Worm (Caenorhabditis elegans) whole organism, early embryonic: ENCODE data around the gene ZK354.6.

Source experiments
- B0310.2 ChIP-seq: sonication (generic microtip); optimal IDR thresholded peaks from 2 replicates; lab custom pipeline; 2016; ENCODE audit warnings: mild to moderate bottlenecking, missing genetic modification characterization, missing compliant biosample characterization
- F13C5.2 ChIP-seq: sonication (generic microtip); optimal IDR thresholded peaks from 2 replicates; lab custom pipeline; 2017; ENCODE audit warnings: mild to moderate bottlenecking, missing genetic modification characterization, inconsistent platforms, missing compliant biosample characterization
- aly-1 ChIP-seq: sonication (generic microtip); optimal IDR thresholded peaks from 2 replicates; lab custom pipeline; 2016; ENCODE audit warnings: missing genetic modification characterization, missing compliant biosample characterization
- ama-1 ChIP-seq: fragments of 150-350 bp; optimal IDR thresholded peaks from 2 replicates; lab custom pipeline; 2014
- ceh-13 ChIP-seq: fragments of 200-800 bp; sonication (Bioruptor generic); optimal IDR thresholded peaks from 2 replicates; lab custom pipeline; 2018; ENCODE audit warnings: mild to moderate bottlenecking, missing genetic modification characterization, missing compliant biosample characterization
- ceh-36 ChIP-seq: sonication (generic microtip); optimal IDR thresholded peaks from 2 replicates; lab custom pipeline; 2016; ENCODE audit warnings: missing genetic modification characterization, inconsistent platforms, missing compliant biosample characterization
- ets-7 ChIP-seq: sonication (generic microtip); optimal IDR thresholded peaks from 2 replicates; lab custom pipeline; 2016; ENCODE audit warnings: missing genotype, missing genetic modification characterization, missing compliant biosample characterization
- flt-1 ChIP-seq: fragments of 200-800 bp; sonication (Bioruptor generic); IDR thresholded peaks from 2 replicates; pipeline ENCODE4 v1.3.6; 2022; ENCODE audit warnings: missing genetic modification characterization, missing compliant biosample characterization
- hmbx-1 ChIP-seq: sonication (generic microtip); optimal IDR thresholded peaks from 2 replicates; lab custom pipeline; 2016; ENCODE audit warnings: mild to moderate bottlenecking, missing genetic modification characterization, missing compliant biosample characterization
- hmg-4 ChIP-seq: fragments of 200-800 bp; sonication (Bioruptor generic); optimal IDR thresholded peaks from 2 replicates; lab custom pipeline; 2018; ENCODE audit warnings: mild to moderate bottlenecking, missing genetic modification characterization, missing compliant biosample characterization
- hnd-1 ChIP-seq: sonication (generic microtip); optimal IDR thresholded peaks from 2 replicates; lab custom pipeline; 2016; ENCODE audit warnings: missing genetic modification characterization, missing compliant biosample characterization
- pes-1 ChIP-seq: fragments of 200-800 bp; sonication (Bioruptor generic); IDR thresholded peaks from 2 replicates; pipeline ENCODE4 v1.3.6; 2022; ENCODE audit warnings: missing genetic modification reagents, missing genetic modification characterization, missing compliant biosample characterization
- scrt-1 ChIP-seq: fragments of 200-800 bp; sonication (Bioruptor generic); IDR thresholded peaks from 2 replicates; pipeline ENCODE4 v1.3.6; 2022; ENCODE audit warnings: missing genetic modification characterization, missing compliant biosample characterization
- sea-1 ChIP-seq: fragments of 200-800 bp; sonication (Bioruptor generic); conservative IDR thresholded peaks from 2 replicates; pipeline ENCODE4 v1.3.6; 2022; ENCODE audit warnings: missing genetic modification characterization, missing compliant biosample characterization
- tbx-11 ChIP-seq: fragments of 200-800 bp; sonication (Bioruptor generic); IDR thresholded peaks from 2 replicates; pipeline ENCODE4 v1.3.6; 2022; ENCODE audit warnings: missing genetic modification characterization, missing compliant biosample characterization
- tbx-37 ChIP-seq: fragments of 200-800 bp; sonication (Bioruptor generic); conservative IDR thresholded peaks from 2 replicates; pipeline ENCODE4 v1.3.6; 2022; ENCODE audit warnings: missing genetic modification reagents, missing genetic modification characterization, missing compliant biosample characterization
- tra-4 ChIP-seq: sonication (generic microtip); optimal IDR thresholded peaks from 2 replicates; lab custom pipeline; 2017; ENCODE audit warnings: missing genetic modification characterization, missing compliant biosample characterization

Gene ZK354.6

DNA sequence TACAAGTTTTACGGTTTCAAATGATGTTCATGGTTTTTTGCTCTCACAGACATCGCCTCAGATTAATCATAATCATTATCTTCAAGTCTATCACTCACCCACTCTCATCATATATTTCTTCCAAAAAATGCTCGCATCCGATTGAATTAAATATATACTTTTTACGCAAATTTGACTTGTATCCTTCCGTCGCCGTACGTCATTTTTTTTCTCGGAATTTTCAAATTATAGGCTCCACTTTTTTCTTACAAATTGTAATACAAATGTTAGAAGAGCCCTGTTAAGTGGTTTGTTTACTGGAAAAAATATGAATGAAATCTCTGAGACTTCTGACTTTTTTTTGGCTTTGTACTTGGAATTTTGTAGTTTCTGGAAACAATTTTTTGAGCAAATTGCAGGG lies 10.1 kb downstream of the ZK354.6 start:
- TF ChIP-seq tbx-37 (GFP tag; lab: Robert Waterston, UW) (no peak), aly-1 (tag; lab: Kevin White, UChicago) (no peak), pes-1 (no peak), hmg-4 (GFP tag; lab: Kevin White, UChicago) (no peak), ceh-36 (tag; lab: Kevin White, UChicago) (no peak), F13C5.2 (tag; lab: Kevin White, UChicago) (no peak), scrt-1 (GFP tag; lab: Robert Waterston, UW) (no peak), hmbx-1 (tag; lab: Kevin White, UChicago) (no peak), tbx-11 (GFP tag; lab: Robert Waterston, UW) (no peak), sea-1 (GFP tag; lab: Robert Waterston, UW) (no peak), B0310.2 (tag; lab: Kevin White, UChicago) (no peak), ama-1 (lab: Kevin White, UChicago) (no peak)

DNA sequence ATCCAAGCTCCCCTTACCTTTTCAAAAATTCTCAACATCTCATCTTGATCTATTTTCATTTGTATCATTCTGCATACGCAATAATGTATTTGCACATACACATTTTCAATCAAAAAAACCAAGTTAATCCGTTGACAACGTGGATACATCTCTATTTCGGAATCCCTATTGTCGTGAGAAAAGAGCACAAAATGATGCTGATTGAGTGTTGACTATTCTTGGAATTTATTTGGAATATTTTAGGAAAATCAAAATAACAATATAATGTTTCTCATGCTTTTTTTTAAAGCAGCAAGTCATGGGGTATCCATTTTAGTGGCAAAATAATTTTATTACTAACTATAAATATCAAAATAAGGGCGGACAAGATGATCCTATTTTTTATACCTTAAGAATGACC lies 15.9 kb downstream of the ZK354.6 start:
- TF ChIP-seq tra-4: no peak
- no peak for TF ChIP-seq ets-7 (tag; lab: Kevin White, UChicago)
- TF ChIP-seq B0310.2 (tag; lab: Kevin White, UChicago): no peak
- TF ChIP-seq ceh-36 (tag; lab: Kevin White, UChicago): no peak
- no peak for TF ChIP-seq hmbx-1 (tag; lab: Kevin White, UChicago)
- no peak for TF ChIP-seq flt-1 (GFP tag; lab: Robert Waterston, UW)

DNA sequence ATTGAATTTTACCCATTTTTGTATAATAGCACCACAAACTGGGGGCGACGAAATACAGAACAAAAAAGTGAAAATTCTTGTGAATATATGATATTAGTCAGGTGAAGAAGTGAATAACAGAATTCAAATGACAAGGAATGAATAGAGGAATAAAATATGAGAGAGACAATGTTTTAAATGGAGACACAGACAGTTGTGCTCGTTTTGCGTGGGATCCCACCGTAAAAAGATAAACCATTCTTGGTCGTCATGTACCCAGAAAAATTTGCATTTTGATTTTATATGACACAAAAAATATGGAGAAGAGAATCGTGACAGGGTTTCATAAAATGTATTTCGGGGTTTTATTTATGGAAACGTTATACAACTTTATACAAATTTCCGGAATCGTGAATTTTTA lies 19.6 kb downstream of the ZK354.6 start, which contains the start of gene F36H12.17:
Gene F36H12.17, minus strand, starts transcription at position 101 of the 400 bp plus-strand sequence.
- TF ChIP-seq ceh-13 (GFP tag; lab: Kevin White, UChicago): no peak
- no peak for TF ChIP-seq F13C5.2 (tag; lab: Kevin White, UChicago)
- no peak for TF ChIP-seq tbx-37 (GFP tag; lab: Robert Waterston, UW)
- TF ChIP-seq scrt-1 (GFP tag; lab: Robert Waterston, UW): no peak
- TF ChIP-seq tra-4: no peak
- no peak for TF ChIP-seq hnd-1 (tag; lab: Kevin White, UChicago)
- no peak for TF ChIP-seq hmbx-1 (tag; lab: Kevin White, UChicago)
- TF ChIP-seq ceh-36 (tag; lab: Kevin White, UChicago): no peak
- TF ChIP-seq ama-1 (lab: Kevin White, UChicago): no peak
- no peak for TF ChIP-seq pes-1

DNA sequence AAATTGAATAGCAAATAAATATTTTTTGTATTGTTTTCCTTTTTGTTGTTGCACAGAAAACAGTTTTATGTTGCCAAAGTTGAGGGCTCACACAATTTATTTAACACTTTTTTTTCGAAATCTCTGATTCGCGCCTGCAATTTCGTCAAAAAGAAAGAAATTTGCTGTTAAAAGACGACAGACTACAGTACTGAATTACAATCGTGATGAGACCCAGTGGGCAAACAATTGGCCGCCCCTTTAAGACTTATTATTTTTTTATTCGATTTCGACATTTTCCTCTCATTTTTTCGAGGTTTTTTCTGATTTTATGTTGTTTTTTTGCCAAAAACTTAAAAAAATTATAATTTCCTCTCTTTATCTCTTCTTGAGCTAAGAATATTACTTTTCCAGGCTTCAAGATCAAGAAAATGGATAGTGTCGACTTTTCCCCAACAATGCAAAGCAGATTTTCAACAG lies 23.2 kb downstream of the ZK354.6 start, which contains the start of gene slfl-4:
Gene slfl-4, plus strand, starts transcription at position 409 of the 459 bp plus-strand sequence.
- TF ChIP-seq flt-1 (GFP tag; lab: Robert Waterston, UW) (no peak), hmbx-1 (tag; lab: Kevin White, UChicago) (no peak), tbx-11 (GFP tag; lab: Robert Waterston, UW) (no peak), ceh-36 (tag; lab: Kevin White, UChicago) (no peak), tra-4 (no peak), ceh-13 (GFP tag; lab: Kevin White, UChicago) (no peak), pes-1 (no peak), aly-1 (tag; lab: Kevin White, UChicago) (no peak), B0310.2 (tag; lab: Kevin White, UChicago) (no peak), hmg-4 (GFP tag; lab: Kevin White, UChicago) (no peak), scrt-1 (GFP tag; lab: Robert Waterston, UW) (no peak), F13C5.2 (tag; lab: Kevin White, UChicago) (no peak), ama-1 (lab: Kevin White, UChicago) (no peak), ets-7 (tag; lab: Kevin White, UChicago) (no peak)

DNA sequence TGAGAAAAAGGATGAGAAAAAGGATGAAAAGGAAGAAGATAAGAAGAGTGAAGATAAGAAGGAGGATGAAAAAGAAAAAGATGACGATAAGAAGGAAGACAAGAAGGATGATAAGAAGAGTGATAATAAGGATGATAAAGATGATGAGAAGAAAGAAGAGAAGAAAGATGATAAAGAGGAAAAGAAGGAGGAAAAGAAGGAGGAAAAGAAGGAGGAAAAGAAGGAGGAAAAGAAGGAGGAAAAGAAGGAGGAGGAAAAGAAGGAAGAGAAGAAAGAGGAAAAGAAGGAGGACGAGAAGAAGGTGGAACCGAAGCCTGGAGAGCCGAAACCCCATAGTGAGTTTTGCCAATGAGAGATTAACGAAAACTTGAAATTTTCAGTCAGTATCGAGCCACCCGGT lies 24.0 kb downstream of the ZK354.6 start:
- TF ChIP-seq hmbx-1 (tag; lab: Kevin White, UChicago) (no peak), hmg-4 (GFP tag; lab: Kevin White, UChicago) (no peak), ceh-13 (GFP tag; lab: Kevin White, UChicago) (no peak), B0310.2 (tag; lab: Kevin White, UChicago) (no peak), ama-1 (lab: Kevin White, UChicago) (no peak)

DNA sequence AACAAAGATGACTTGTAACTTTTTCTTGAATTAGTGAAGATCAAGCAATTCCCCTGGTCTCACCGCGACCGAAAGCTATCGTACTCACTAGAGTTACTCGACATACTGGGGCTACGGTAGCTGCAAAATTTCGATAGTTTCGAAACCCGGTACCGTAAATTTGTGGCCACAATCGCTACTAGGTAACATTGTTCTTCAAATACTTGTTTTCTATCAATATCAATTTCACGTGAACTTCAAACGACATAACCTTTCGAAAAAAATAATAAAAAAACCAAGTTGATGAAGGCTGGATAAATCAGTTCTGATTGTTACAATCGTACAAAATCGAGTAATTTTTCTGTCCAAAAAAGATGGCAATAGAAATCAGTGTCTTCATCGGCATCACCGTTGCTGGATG lies 24.8 kb downstream of the ZK354.6 start, which contains the start of gene F36H12.3:
Gene F36H12.3, plus strand, starts transcription at position 301 of the 400 bp plus-strand sequence.
- TF ChIP-seq hmg-4 (GFP tag; lab: Kevin White, UChicago) (no peak), F13C5.2 (tag; lab: Kevin White, UChicago) (no peak), flt-1 (GFP tag; lab: Robert Waterston, UW) (no peak), ama-1 (lab: Kevin White, UChicago) (no peak), hnd-1 (tag; lab: Kevin White, UChicago) (no peak), aly-1 (tag; lab: Kevin White, UChicago) (no peak), hmbx-1 (tag; lab: Kevin White, UChicago) (no peak)

DNA sequence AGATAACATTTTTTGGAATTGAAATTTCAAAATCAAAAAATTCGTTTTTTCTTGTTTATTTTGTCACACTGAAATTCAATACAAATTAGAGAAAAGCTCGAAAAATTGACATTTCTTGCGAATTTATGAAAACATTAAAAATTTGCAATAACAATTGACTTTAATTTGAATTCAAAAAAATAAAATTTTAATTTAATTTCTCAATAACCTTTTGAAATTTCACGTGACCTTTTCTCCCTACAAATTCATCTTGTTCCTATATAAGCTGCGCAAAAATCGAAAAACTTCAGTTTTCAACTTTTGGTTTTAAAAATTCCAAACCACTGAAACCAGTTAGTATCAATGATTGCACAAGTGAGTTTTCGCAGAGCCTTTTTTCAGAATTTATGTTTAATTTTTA lies 28.5 kb downstream of the ZK354.6 start, which contains the start of gene F36H12.4:
Gene F36H12.4, plus strand, starts transcription at position 301 of the 400 bp plus-strand sequence.
- TF ChIP-seq aly-1 (tag; lab: Kevin White, UChicago) (no peak), sea-1 (GFP tag; lab: Robert Waterston, UW) (no peak), ama-1 (lab: Kevin White, UChicago) (no peak), B0310.2 (tag; lab: Kevin White, UChicago) (no peak), hmbx-1 (tag; lab: Kevin White, UChicago) (no peak), ceh-13 (GFP tag; lab: Kevin White, UChicago) (no peak), ceh-36 (tag; lab: Kevin White, UChicago) (no peak), tbx-37 (GFP tag; lab: Robert Waterston, UW) (no peak), scrt-1 (GFP tag; lab: Robert Waterston, UW) (no peak), tra-4 (no peak)
